Fruit fly (Drosophila melanogaster) whole organism, embryonic: ENCODE results near the gene MED15.
A peak's percentile ranks its signal among the peaks of the same experiment; 100 is the strongest.

Experiments
- Bgb ChIP-seq: fragments of 200-800 bp; sonication (Bioruptor generic); IDR thresholded peaks from 2 replicates; pipeline ENCODE4 v1.3.6; 2022; ENCODE audit warnings: missing biosample characterization, missing genetic modification characterization; ENCODE audit not compliant: partially characterized antibody
- Bteb2 ChIP-seq: fragments of 200-800 bp; sonication (Bioruptor generic); optimal IDR thresholded peaks from 2 replicates; lab custom pipeline; 2016; ENCODE audit warnings: missing biosample characterization, missing genetic modification characterization
- CG10147 ChIP-seq: fragments of 200-800 bp; sonication (Bioruptor generic); optimal IDR thresholded peaks from 2 replicates; lab custom pipeline; 2019; ENCODE audit warnings: missing biosample characterization, mild to moderate bottlenecking, missing genetic modification characterization, moderate library complexity
- CG12155 ChIP-seq: fragments of 200-800 bp; sonication (Bioruptor generic); optimal IDR thresholded peaks from 3 replicates; lab custom pipeline; 2016; ENCODE audit warnings: missing biosample characterization, missing genetic modification characterization
- CG12219 ChIP-seq: fragments of 200-800 bp; sonication (Bioruptor generic); optimal IDR thresholded peaks from 3 replicates; lab custom pipeline; 2018; ENCODE audit warnings: missing biosample characterization, mild to moderate bottlenecking, missing genetic modification characterization
- CG13775 ChIP-seq: fragments of 200-800 bp; sonication (Bioruptor generic); optimal IDR thresholded peaks from 3 replicates; lab custom pipeline; 2017; ENCODE audit warnings: missing biosample characterization, mild to moderate bottlenecking, missing genetic modification characterization
- CG15011 ChIP-seq: fragments of 200-800 bp; sonication (Bioruptor generic); optimal IDR thresholded peaks from 3 replicates; lab custom pipeline; 2018; ENCODE audit warnings: missing biosample characterization, mild to moderate bottlenecking, missing genetic modification characterization
- CG1602 ChIP-seq: fragments of 200-800 bp; sonication (Bioruptor generic); optimal IDR thresholded peaks from 3 replicates; lab custom pipeline; 2016; ENCODE audit warnings: missing biosample characterization, missing genetic modification characterization
- CG17912 ChIP-seq: fragments of 200-800 bp; sonication (Bioruptor generic); optimal IDR thresholded peaks from 2 replicates; lab custom pipeline; 2018; ENCODE audit warnings: missing biosample characterization, mild to moderate bottlenecking, missing genetic modification characterization
- CG18619 ChIP-seq: fragments of 200-800 bp; sonication (Bioruptor generic); optimal IDR thresholded peaks from 3 replicates; lab custom pipeline; 2017; ENCODE audit warnings: missing biosample characterization, mild to moderate bottlenecking, missing genetic modification characterization
- CG30403 ChIP-seq: fragments of 200-800 bp; sonication (Bioruptor generic); optimal IDR thresholded peaks from 3 replicates; lab custom pipeline; 2016; ENCODE audit warnings: missing biosample characterization, missing genetic modification characterization
- CG3407 ChIP-seq: fragments of 200-800 bp; sonication (Bioruptor generic); optimal IDR thresholded peaks from 2 replicates; lab custom pipeline; 2018; ENCODE audit warnings: missing biosample characterization, mild to moderate bottlenecking, missing genetic modification characterization
- CG4707 ChIP-seq: fragments of 200-800 bp; sonication (Bioruptor generic); optimal IDR thresholded peaks from 2 replicates; lab custom pipeline; 2018; ENCODE audit warnings: missing biosample characterization, mild to moderate bottlenecking, missing genetic modification characterization, moderate library complexity
- CG5245 ChIP-seq: fragments of 200-800 bp; sonication (Bioruptor generic); optimal IDR thresholded peaks from 3 replicates; lab custom pipeline; 2016; ENCODE audit warnings: missing biosample characterization, missing genetic modification characterization
- CG8281 ChIP-seq: fragments of 200-800 bp; sonication (Bioruptor generic); optimal IDR thresholded peaks from 2 replicates; lab custom pipeline; 2018; ENCODE audit warnings: missing biosample characterization, mild to moderate bottlenecking, missing genetic modification characterization, moderate library complexity
- CG9932 ChIP-seq: fragments of 200-800 bp; sonication (Bioruptor generic); IDR thresholded peaks from 2 replicates; pipeline ENCODE4 v1.3.6; 2022; ENCODE audit warnings: missing biosample characterization, missing genetic modification characterization
- ERR ChIP-seq: fragments of 200-800 bp; sonication (Bioruptor generic); optimal IDR thresholded peaks from 2 replicates; lab custom pipeline; 2016; ENCODE audit warnings: missing biosample characterization, missing genetic modification characterization
- Ets97D ChIP-seq: fragments of 200-800 bp; sonication (Bioruptor generic); optimal IDR thresholded peaks from 3 replicates; lab custom pipeline; 2016; ENCODE audit warnings: missing biosample characterization, missing genetic modification characterization
- Gsc ChIP-seq: fragments of 200-800 bp; sonication (Bioruptor generic); IDR thresholded peaks from 2 replicates; pipeline ENCODE4 v1.3.6; 2022; ENCODE audit warnings: missing biosample characterization, missing genetic modification characterization
- HLH54F ChIP-seq: fragments of 200-800 bp; sonication (Bioruptor generic); optimal IDR thresholded peaks from 3 replicates; lab custom pipeline; 2016; ENCODE audit warnings: missing biosample characterization, missing genetic modification characterization
- HmgZ ChIP-seq: fragments of 200-800 bp; sonication (Bioruptor generic); optimal IDR thresholded peaks from 2 replicates; lab custom pipeline; 2018; ENCODE audit warnings: missing biosample characterization, mild to moderate bottlenecking, missing genetic modification characterization
- Hmr ChIP-seq: fragments of 200-800 bp; sonication (Bioruptor generic); optimal IDR thresholded peaks from 3 replicates; lab custom pipeline; 2017; ENCODE audit warnings: mild to moderate bottlenecking, missing biosample characterization, missing genetic modification reagents, missing genetic modification characterization
- Nf-YB ChIP-seq: fragments of 200-800 bp; sonication (Bioruptor generic); optimal IDR thresholded peaks from 3 replicates; lab custom pipeline; 2019; ENCODE audit warnings: missing biosample characterization, mild to moderate bottlenecking, missing genetic modification characterization, moderate library complexity
- Ptx1 ChIP-seq: fragments of 200-800 bp; sonication (Bioruptor generic); IDR thresholded peaks from 2 replicates; pipeline ENCODE4 v1.3.6; 2022; ENCODE audit warnings: missing biosample characterization, missing genetic modification characterization
- Side ChIP-seq: fragments of 200-800 bp; sonication (Bioruptor generic); optimal IDR thresholded peaks from 2 replicates; lab custom pipeline; 2016; ENCODE audit warnings: missing biosample characterization, missing genetic modification characterization
- Sox100B ChIP-seq: fragments of 200-800 bp; sonication (Bioruptor generic); optimal IDR thresholded peaks from 3 replicates; lab custom pipeline; 2018; ENCODE audit warnings: missing biosample characterization, mild to moderate bottlenecking, missing genetic modification characterization
- bcd ChIP-seq: fragments of 200-800 bp; sonication (Bioruptor generic); optimal IDR thresholded peaks from 2 replicates; lab custom pipeline; 2017; ENCODE audit warnings: missing biosample characterization, mild to moderate bottlenecking, missing genetic modification characterization
- bsh ChIP-seq, 2 experiments: fragments of 200-800 bp; sonication (Bioruptor generic); optimal IDR thresholded peaks; 2 replicates each; lab custom pipeline; 2017 to 2018; ENCODE audit warnings: mild to moderate bottlenecking in 2 of 2, missing biosample characterization in 2 of 2, missing genetic modification characterization in 2 of 2, moderate library complexity in 1 of 2
- btn ChIP-seq: fragments of 200-800 bp; sonication (Bioruptor generic); optimal IDR thresholded peaks from 2 replicates; lab custom pipeline; 2016; ENCODE audit warnings: missing biosample characterization, missing genetic modification characterization
- chinmo ChIP-seq: fragments of 200-800 bp; sonication (Bioruptor generic); IDR thresholded peaks from 4 replicates; pipeline ENCODE4 v1.3.6; 2022; ENCODE audit warnings: missing biosample characterization, missing genetic modification characterization; ENCODE audit not compliant: partially characterized antibody
- croc ChIP-seq: fragments of 200-800 bp; sonication (Bioruptor generic); conservative IDR thresholded peaks from 3 replicates; pipeline ENCODE4 v1.3.6; 2022; ENCODE audit warnings: missing biosample characterization, missing genetic modification characterization
- dati ChIP-seq: fragments of 200-800 bp; sonication (Bioruptor generic); IDR thresholded peaks from 2 replicates; pipeline ENCODE4 v1.3.6; 2022; ENCODE audit warnings: missing biosample characterization, missing genetic modification characterization
- dimm ChIP-seq: fragments of 200-800 bp; sonication (Bioruptor generic); IDR thresholded peaks from 2 replicates; pipeline ENCODE4 v1.3.6; 2022; ENCODE audit warnings: missing biosample characterization, missing genetic modification characterization
- dm ChIP-seq: fragments of 200-800 bp; sonication (Bioruptor generic); optimal IDR thresholded peaks from 3 replicates; lab custom pipeline; 2016; ENCODE audit warnings: missing biosample characterization, missing genetic modification characterization
- dmrt99B ChIP-seq: fragments of 200-800 bp; sonication (Bioruptor generic); optimal IDR thresholded peaks from 2 replicates; lab custom pipeline; 2018; ENCODE audit warnings: missing biosample characterization, mild to moderate bottlenecking, missing genetic modification characterization, moderate library complexity
- ewg ChIP-seq: fragments of 200-800 bp; sonication (Bioruptor generic); optimal IDR thresholded peaks from 3 replicates; lab custom pipeline; 2017; ENCODE audit warnings: mild to moderate bottlenecking, missing biosample characterization, missing genetic modification reagents, missing genetic modification characterization
- gro ChIP-seq: fragments of 200-800 bp; sonication (Bioruptor generic); optimal IDR thresholded peaks from 2 replicates; lab custom pipeline; 2016; ENCODE audit warnings: missing biosample characterization, missing genetic modification characterization
- gt ChIP-seq: fragments of 200-800 bp; sonication (Bioruptor generic); IDR thresholded peaks from 2 replicates; pipeline ENCODE4 v1.3.6; 2022; ENCODE audit warnings: missing biosample characterization, missing genetic modification characterization
- insv ChIP-seq, 2 experiments: fragments of 200-800 bp; sonication (Bioruptor generic); optimal IDR thresholded peaks; 3 replicates each; lab custom pipeline; 2016 to 2018; ENCODE audit warnings: missing biosample characterization in 2 of 2, missing genetic modification characterization in 2 of 2
- jing ChIP-seq: fragments of 200-800 bp; sonication (Bioruptor generic); optimal IDR thresholded peaks from 2 replicates; lab custom pipeline; 2018; ENCODE audit warnings: missing biosample characterization, mild to moderate bottlenecking, missing genetic modification characterization
- pb ChIP-seq: fragments of 200-800 bp; sonication (Bioruptor generic); optimal IDR thresholded peaks from 3 replicates; lab custom pipeline; 2016; ENCODE audit warnings: missing biosample characterization, missing genetic modification characterization
- repo ChIP-seq: fragments of 200-800 bp; sonication (Bioruptor generic); optimal IDR thresholded peaks from 2 replicates; lab custom pipeline; 2016; ENCODE audit warnings: missing biosample characterization, missing genetic modification characterization
- rib ChIP-seq: fragments of 200-800 bp; sonication (Bioruptor generic); IDR thresholded peaks from 2 replicates; pipeline ENCODE4 v1.3.6; 2022; ENCODE audit warnings: missing biosample characterization, missing genetic modification characterization
- sima ChIP-seq: fragments of 200-800 bp; sonication (Bioruptor generic); optimal IDR thresholded peaks from 2 replicates; lab custom pipeline; 2016; ENCODE audit warnings: missing biosample characterization, missing genetic modification characterization
- sqz ChIP-seq: fragments of 200-800 bp; sonication (Bioruptor generic); optimal IDR thresholded peaks from 3 replicates; lab custom pipeline; 2018; ENCODE audit warnings: missing biosample characterization, mild to moderate bottlenecking, missing genetic modification characterization
- tgo ChIP-seq: fragments of 200-800 bp; sonication (Bioruptor generic); IDR thresholded peaks from 3 replicates; pipeline ENCODE4 v1.3.6; 2022; ENCODE audit warnings: missing biosample characterization, missing genetic modification characterization
- trh ChIP-seq: fragments of 200-800 bp; sonication (Bioruptor generic); optimal IDR thresholded peaks from 2 replicates; lab custom pipeline; 2016; ENCODE audit warnings: missing biosample characterization, missing genetic modification characterization
- zfh1 ChIP-seq: fragments of 200-800 bp; sonication (Bioruptor generic); IDR thresholded peaks from 3 replicates; pipeline ENCODE4 v1.3.6; 2022; ENCODE audit warnings: missing biosample characterization, missing genetic modification characterization

MED15 gene

dm6 chr2L:490150-491095 lies 17.6 kb downstream of the MED15 start (continued):
- TF ChIP-seq gt (GFP tag; lab: Robert Waterston, UW) (no peak), CG10147 (GFP tag; lab: Kevin White, UChicago) (peak; percentile 51), CG5245 (peak; percentile 83), chinmo (GFP tag; lab: Robert Waterston, UW) (peak; percentile 81; the same call in 2 of the 4 replicates), CG18619 (GFP tag; lab: Kevin White, UChicago) (peak; percentile 59), tgo (GFP tag; lab: Robert Waterston, UW) (peak; percentile 53), croc (GFP tag; lab: Robert Waterston, UW) (0 out of 3 replicates have a peak, but pooled peaks have one; percentile 12), Bteb2 (GFP tag; lab: Kevin White, UChicago) (no peak), trh (GFP tag; lab: Kevin White, UChicago) (peak; percentile 52), CG30403 (GFP tag; lab: Kevin White, UChicago) (peak; percentile 81), Hmr (GFP tag; lab: Kevin White, UChicago) (peak; percentile 75), bcd (GFP tag; lab: Kevin White, UChicago) (peak; percentile 74), btn (GFP tag; lab: Kevin White, UChicago) (peak; percentile 46), Ptx1 (GFP tag; lab: Robert Waterston, UW) (peak; percentile 70), Gsc (GFP tag; lab: Robert Waterston, UW) (no peak), sqz (GFP tag; lab: Kevin White, UChicago) (peak; percentile 71), zfh1 (GFP tag; lab: Robert Waterston, UW) (peak; percentile 78), CG9932 (GFP tag; lab: Robert Waterston, UW) (peak; percentile 84), HLH54F (GFP tag; lab: Kevin White, UChicago) (peak; percentile 82), sima (GFP tag; lab: Kevin White, UChicago) (peak; percentile 56), Ets97D (GFP tag; lab: Kevin White, UChicago) (peak; percentile 84), CG12155 (peak; percentile 46), ewg (GFP tag; lab: Kevin White, UChicago) (peak; percentile 80), CG15011 (GFP tag; lab: Kevin White, UChicago) (no peak), repo (GFP tag; lab: Kevin White, UChicago) (peak; percentile 40), bsh (GFP tag; optimal IDR thresholded peaks at IDR 0.05; lab: Kevin White, UChicago) (peak; percentile 38 to 78), CG8281 (tag; lab: Kevin White, UChicago) (no peak), rib (GFP tag; lab: Robert Waterston, UW) (peak; percentile 70; the same call in 1 of the 2 replicates), CG12219 (peak; percentile 54), ERR (GFP tag; lab: Kevin White, UChicago) (peak; percentile 73), CG4707 (GFP tag; lab: Kevin White, UChicago) (peak; percentile 21), gro (GFP tag; lab: Kevin White, UChicago) (peak; percentile 89), HmgZ (tag; lab: Kevin White, UChicago) (peak; percentile 66), jing (GFP tag; lab: Kevin White, UChicago) (peak; percentile 22), Side (GFP tag; lab: Kevin White, UChicago) (peak; percentile 73), insv (GFP tag; optimal IDR thresholded peaks at IDR 0.05; lab: Kevin White, UChicago) (peak; percentile 86 to 96), CG13775 (peak; percentile 47), Bgb (GFP tag; lab: Robert Waterston, UW) (peak; percentile 52; the same call in 1 of the 2 replicates), dmrt99B (peak; percentile 47), CG3407 (GFP tag; lab: Kevin White, UChicago) (peak; percentile 28), CG1602 (GFP tag; lab: Kevin White, UChicago) (peak; percentile 67), dimm (GFP tag; lab: Robert Waterston, UW) (no peak), CG17912 (GFP tag; lab: Kevin White, UChicago) (peak; percentile 83), pb (GFP tag; lab: Kevin White, UChicago) (peak; percentile 47), Sox100B (GFP tag; lab: Kevin White, UChicago) (no peak), dati (GFP tag; lab: Robert Waterston, UW) (no peak), Nf-YB (peak; percentile 86), dm (GFP tag; lab: Kevin White, UChicago) (peak; percentile 67)
